Fruit fly (Drosophila melanogaster) whole organism, pupa: ENCODE measurements around the gene Qsox3.
A peak's percentile ranks its signal among the peaks of the same experiment; 100 is the strongest.

Experiments
- CG12605 ChIP-seq: fragments of 200-800 bp; sonication (Bioruptor generic); IDR thresholded peaks from 2 replicates; pipeline ENCODE4 v1.3.6; 2022; ENCODE audit warnings: missing biosample characterization, missing genetic modification characterization
- CG14655 ChIP-seq: fragments of 200-800 bp; sonication (Bioruptor generic); optimal IDR thresholded peaks from 3 replicates; lab custom pipeline; 2017; ENCODE audit warnings: mild to moderate bottlenecking, missing biosample characterization, missing genetic modification reagents, missing genetic modification characterization
- CG15710 ChIP-seq: fragments of 200-800 bp; sonication (Bioruptor generic); optimal IDR thresholded peaks from 2 replicates; lab custom pipeline; 2018; ENCODE audit warnings: missing biosample characterization, mild to moderate bottlenecking, missing genetic modification characterization, moderate library complexity
- CG17806 ChIP-seq: fragments of 200-800 bp; sonication (Bioruptor generic); optimal IDR thresholded peaks from 2 replicates; lab custom pipeline; 2018; ENCODE audit warnings: missing biosample characterization, mild to moderate bottlenecking, missing genetic modification characterization, moderate library complexity
- CG32121 ChIP-seq: fragments of 200-800 bp; sonication (Bioruptor generic); IDR thresholded peaks from 2 replicates; pipeline ENCODE4 v1.3.6; 2022; ENCODE audit warnings: missing biosample characterization, missing genetic modification characterization
- CG34367 ChIP-seq: fragments of 200-800 bp; sonication (Bioruptor generic); optimal IDR thresholded peaks from 2 replicates; lab custom pipeline; 2018; ENCODE audit warnings: missing biosample characterization, mild to moderate bottlenecking, missing genetic modification characterization
- CG8301 ChIP-seq: fragments of 200-800 bp; sonication (Bioruptor generic); optimal IDR thresholded peaks from 2 replicates; lab custom pipeline; 2018; ENCODE audit warnings: missing biosample characterization, mild to moderate bottlenecking, missing genetic modification characterization
- CG9948 ChIP-seq: fragments of 200-800 bp; sonication (Bioruptor generic); optimal IDR thresholded peaks from 2 replicates; lab custom pipeline; 2018; ENCODE audit warnings: missing biosample characterization, mild to moderate bottlenecking, missing genetic modification characterization, moderate library complexity
- EcR ChIP-seq: fragments of 200-800 bp; sonication (Bioruptor generic); optimal IDR thresholded peaks from 3 replicates; lab custom pipeline; 2019; ENCODE audit warnings: missing biosample characterization, missing genetic modification characterization, mild to moderate bottlenecking, moderate library complexity, missing genetic modification reagents
- Ets98B ChIP-seq: fragments of 200-800 bp; sonication (Bioruptor generic); IDR thresholded peaks from 2 replicates; pipeline ENCODE4 v1.3.6; 2022; ENCODE audit warnings: missing biosample characterization, missing genetic modification characterization
- Pif1B ChIP-seq: fragments of 200-800 bp; sonication (Bioruptor generic); optimal IDR thresholded peaks from 3 replicates; lab custom pipeline; 2016; ENCODE audit warnings: missing biosample characterization, missing genetic modification characterization
- Snoo ChIP-seq: fragments of 200-800 bp; sonication (Bioruptor generic); optimal IDR thresholded peaks from 3 replicates; lab custom pipeline; 2017; ENCODE audit warnings: missing biosample characterization, mild to moderate bottlenecking, missing genetic modification characterization, inconsistent platforms
- fd96Ca ChIP-seq: fragments of 200-800 bp; sonication (Bioruptor generic); IDR thresholded peaks from 3 replicates; pipeline ENCODE4 v1.3.6; 2022; ENCODE audit warnings: missing biosample characterization, missing genetic modification characterization
- gl ChIP-seq: fragments of 200-800 bp; sonication (Bioruptor generic); optimal IDR thresholded peaks from 2 replicates; lab custom pipeline; 2018; ENCODE audit warnings: missing biosample characterization, mild to moderate bottlenecking, missing genetic modification characterization

DNA sequence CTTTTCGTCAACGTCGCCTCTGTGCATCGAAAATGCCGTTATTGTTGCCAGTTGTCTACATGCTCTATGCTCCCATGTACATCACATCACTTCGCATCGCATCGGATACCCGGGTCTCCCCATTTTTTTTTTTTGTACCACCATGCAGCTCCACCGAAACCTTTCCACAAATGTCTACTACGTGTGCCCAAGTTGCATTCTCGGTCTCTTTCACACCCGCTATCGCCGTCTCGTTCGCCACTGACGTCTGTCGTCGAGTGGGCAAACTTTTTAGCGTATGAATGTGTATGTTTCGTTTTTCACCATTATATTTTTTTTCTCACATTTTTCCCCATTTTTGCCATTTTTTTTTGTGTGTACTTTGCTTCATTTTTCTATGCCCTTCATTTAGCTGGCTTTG is 19.2 kb upstream of the Qsox3 start:
- TF ChIP-seq Ets98B (GFP tag; lab: Robert Waterston, UW), result no peak
- TF ChIP-seq EcR, result no peak
- no peak for TF ChIP-seq CG34367 (tag; lab: Kevin White, UChicago)
- peak; percentile 8 for TF ChIP-seq gl (tag; lab: Kevin White, UChicago)
- TF ChIP-seq CG12605 (GFP tag; lab: Robert Waterston, UW), result no peak
- peak; percentile 11 for TF ChIP-seq Pif1B (GFP tag; lab: Kevin White, UChicago)
- TF ChIP-seq CG14655, result no peak
- TF ChIP-seq Snoo (tag; lab: Kevin White, UChicago), result no peak
- TF ChIP-seq CG17806, result no peak
- no peak for TF ChIP-seq CG32121 (GFP tag; lab: Robert Waterston, UW)
- TF ChIP-seq CG9948 (tag; lab: Kevin White, UChicago), result no peak
- TF ChIP-seq CG15710 (tag; lab: Kevin White, UChicago), result peak; percentile 2
- no peak for TF ChIP-seq CG8301 (tag; lab: Kevin White, UChicago)
- TF ChIP-seq fd96Ca (GFP tag; lab: Robert Waterston, UW), result no peak
